Fruit fly (Drosophila melanogaster) whole organism, embryonic: ENCODE results near the gene Pstk.

Source experiments
- Atf3 ChIP-seq: fragments of 200-800 bp; sonication (Bioruptor generic); optimal IDR thresholded peaks from 3 replicates; lab custom pipeline; 2016; ENCODE audit warnings: missing biosample characterization, missing genetic modification characterization
- CG10274 ChIP-seq: fragments of 200-800 bp; sonication (Bioruptor generic); optimal IDR thresholded peaks from 3 replicates; lab custom pipeline; 2017; ENCODE audit warnings: missing biosample characterization, mild to moderate bottlenecking, missing genetic modification characterization
- CG13775 ChIP-seq: fragments of 200-800 bp; sonication (Bioruptor generic); optimal IDR thresholded peaks from 3 replicates; lab custom pipeline; 2017; ENCODE audit warnings: missing biosample characterization, mild to moderate bottlenecking, missing genetic modification characterization
- CG13894 ChIP-seq: fragments of 200-800 bp; sonication (Bioruptor generic); optimal IDR thresholded peaks from 3 replicates; lab custom pipeline; 2018; ENCODE audit warnings: missing biosample characterization, mild to moderate bottlenecking, missing genetic modification characterization, moderate library complexity
- CG15479 ChIP-seq: fragments of 200-800 bp; sonication (Bioruptor generic); optimal IDR thresholded peaks from 3 replicates; lab custom pipeline; 2019; ENCODE audit warnings: missing biosample characterization, mild to moderate bottlenecking, missing genetic modification characterization, moderate library complexity
- CG6254 ChIP-seq: fragments of 200-800 bp; sonication (Bioruptor generic); optimal IDR thresholded peaks from 3 replicates; lab custom pipeline; 2017; ENCODE audit warnings: mild to moderate bottlenecking, missing biosample characterization, missing genetic modification reagents, missing genetic modification characterization
- CG6791 ChIP-seq: fragments of 200-800 bp; sonication (Bioruptor generic); IDR thresholded peaks from 3 replicates; pipeline ENCODE4 v1.3.6; 2022; ENCODE audit warnings: missing biosample characterization, missing genetic modification characterization; ENCODE audit not compliant: partially characterized antibody
- CG7556 ChIP-seq: fragments of 200-800 bp; sonication (Bioruptor generic); optimal IDR thresholded peaks from 2 replicates; lab custom pipeline; 2017; ENCODE audit warnings: missing biosample characterization, mild to moderate bottlenecking, missing genetic modification characterization
- CG8290 ChIP-seq, 3 experiments: fragments of 200-800 bp; sonication (Bioruptor generic); optimal IDR thresholded peaks; 2 replicates each; lab custom pipeline; 2016 to 2019; ENCODE audit warnings: missing biosample characterization in 3 of 3, missing genetic modification characterization in 3 of 3, mild to moderate bottlenecking in 2 of 3, moderate library complexity in 1 of 3
- CG9817 ChIP-seq: fragments of 200-800 bp; sonication (Bioruptor generic); optimal IDR thresholded peaks from 2 replicates; lab custom pipeline; 2018; ENCODE audit warnings: missing biosample characterization, mild to moderate bottlenecking, missing genetic modification characterization, moderate library complexity
- D19A ChIP-seq: fragments of 200-800 bp; optimal IDR thresholded peaks from 3 replicates; lab custom pipeline; 2019; ENCODE audit warnings: missing biosample characterization, mild to moderate bottlenecking, missing genetic modification characterization, moderate library complexity
- D19B ChIP-seq: fragments of 200-800 bp; sonication (Bioruptor generic); optimal IDR thresholded peaks from 2 replicates; lab custom pipeline; 2017; ENCODE audit warnings: missing biosample characterization, mild to moderate bottlenecking, missing genetic modification characterization
- Deaf1 ChIP-seq: fragments of 200-800 bp; optimal IDR thresholded peaks from 3 replicates; lab custom pipeline; 2019; ENCODE audit warnings: missing biosample characterization, mild to moderate bottlenecking, missing genetic modification characterization, moderate library complexity
- MBD-R2 ChIP-seq: fragments of 200-800 bp; sonication (Bioruptor generic); IDR thresholded peaks from 2 replicates; pipeline ENCODE4 v1.3.6; 2022; ENCODE audit warnings: missing biosample characterization, missing genetic modification characterization
- Med ChIP-seq: fragments of 200-800 bp; sonication (Bioruptor generic); peaks from one replicate; lab custom pipeline; 2016; ENCODE audit warnings: missing biosample characterization, missing genetic modification characterization, mild to moderate bottlenecking, inconsistent platforms, moderate library complexity
- Trl ChIP-seq, 3 experiments: fragments of >200 bp in 2 of 3; fragments of 200-800 bp in 1 of 3; sonication (Bioruptor generic) in 1 of 3; optimal IDR thresholded peaks; 2 replicates in 1 of 3; 3 replicates in 2 of 3; lab custom pipeline; 2016 to 2017; ENCODE audit warnings: missing biosample characterization in 1 of 3, missing genetic modification characterization in 1 of 3
- cg ChIP-seq: fragments of 200-800 bp; sonication (Bioruptor generic); optimal IDR thresholded peaks from 3 replicates; lab custom pipeline; 2019; ENCODE audit warnings: missing biosample characterization, mild to moderate bottlenecking, missing genetic modification characterization, moderate library complexity
- dmrt11E ChIP-seq: fragments of 200-800 bp; sonication (Bioruptor generic); optimal IDR thresholded peaks from 3 replicates; lab custom pipeline; 2018; ENCODE audit warnings: missing biosample characterization, mild to moderate bottlenecking, missing genetic modification characterization, moderate library complexity
- nerfin-1 ChIP-seq: fragments of 200-800 bp; sonication (Bioruptor generic); optimal IDR thresholded peaks from 3 replicates; lab custom pipeline; 2019; ENCODE audit warnings: missing biosample characterization, mild to moderate bottlenecking, missing genetic modification characterization, moderate library complexity
- nom ChIP-seq: fragments of 200-800 bp; sonication (Bioruptor generic); optimal IDR thresholded peaks from 2 replicates; lab custom pipeline; 2017; ENCODE audit warnings: missing biosample characterization, missing genetic modification characterization, mild to moderate bottlenecking, moderate library complexity, missing genetic modification reagents
- p53 ChIP-seq: fragments of 200-800 bp; sonication (Bioruptor generic); optimal IDR thresholded peaks from 2 replicates; lab custom pipeline; 2016; ENCODE audit warnings: missing biosample characterization, missing genetic modification characterization
- phol ChIP-seq: fragments of 200-800 bp; sonication (Bioruptor generic); optimal IDR thresholded peaks from 3 replicates; lab custom pipeline; 2018; ENCODE audit warnings: missing biosample characterization, mild to moderate bottlenecking, missing genetic modification characterization, moderate library complexity
- so ChIP-seq: fragments of 200-800 bp; sonication (Bioruptor generic); IDR thresholded peaks from 3 replicates; pipeline ENCODE4 v1.3.6; 2022; ENCODE audit warnings: missing biosample characterization, missing genetic modification characterization
- wor ChIP-seq: fragments of 200-800 bp; sonication (Bioruptor generic); IDR thresholded peaks from 2 replicates; pipeline ENCODE4 v1.3.6; 2022; ENCODE audit warnings: missing biosample characterization, missing genetic modification characterization

The Pstk gene

dm6 chrX:19577940-19578632 is 40.3 kb downstream of the Pstk start:
- TF ChIP-seq wor (GFP tag; lab: Robert Waterston, UW): no peak
- peak; percentile 69 for TF ChIP-seq CG10274 (GFP tag; lab: Kevin White, UChicago)
- TF ChIP-seq D19B (GFP tag; lab: Kevin White, UChicago): peak; percentile 52
- TF ChIP-seq nerfin-1: peak; percentile 30
- TF ChIP-seq CG8290 (GFP tag; optimal IDR thresholded peaks at IDR 0.05; lab: Kevin White, UChicago): no peak
- TF ChIP-seq CG8290 (tag; optimal IDR thresholded peaks at IDR 0.05; lab: Kevin White, UChicago): no peak
- TF ChIP-seq Trl (optimal IDR thresholded peaks at IDR 0.05; lab: Kevin White, UChicago): no peak
- no peak for TF ChIP-seq Trl (GFP tag; optimal IDR thresholded peaks at IDR 0.05; lab: Kevin White, UChicago)
- TF ChIP-seq cg: peak; percentile 76
- no peak for TF ChIP-seq dmrt11E (tag; lab: Kevin White, UChicago)
- TF ChIP-seq nom: peak; percentile 9
- TF ChIP-seq CG15479 (GFP tag; lab: Kevin White, UChicago): peak; percentile 39
- TF ChIP-seq CG9817 (tag; lab: Kevin White, UChicago): no peak
- peak; percentile 90 for TF ChIP-seq p53 (GFP tag; lab: Kevin White, UChicago)
- 0 out of 3 replicates have a peak, but pooled peaks have one; percentile 9 for TF ChIP-seq so (GFP tag; lab: Robert Waterston, UW)
- TF ChIP-seq D19A: peak; percentile 54
- peak; percentile 95 for TF ChIP-seq CG13775 (GFP tag; lab: Kevin White, UChicago)
- TF ChIP-seq phol (tag; lab: Kevin White, UChicago): peak; percentile 54
- peak; percentile 23; the same call in 1 of the 2 replicates for TF ChIP-seq MBD-R2
- peak; percentile 42 for TF ChIP-seq Med (GFP tag; lab: Kevin White, UChicago)
- no peak for TF ChIP-seq CG7556 (GFP tag; lab: Kevin White, UChicago)
- TF ChIP-seq CG6791 (GFP tag; lab: Robert Waterston, UW): no peak
- TF ChIP-seq Deaf1 (tag; lab: Kevin White, UChicago): no peak

- no peak for TF ChIP-seq Atf3 (GFP tag; lab: Kevin White, UChicago)
- peak; percentile 73 for TF ChIP-seq CG6254 (GFP tag; lab: Kevin White, UChicago)
- no peak for TF ChIP-seq CG13894 (tag; lab: Kevin White, UChicago)
Observed at dm6 chrX:19573687-19574086, 44.6 kb downstream of the Pstk start.
